Worm (Caenorhabditis elegans) whole organism, L1 larva: Measurements from ENCODE around the gene ints-2.

ENCODE experiments used
- C04F5.9 ChIP-seq: sonication (generic microtip); optimal IDR thresholded peaks from 2 replicates; lab custom pipeline; 2016; ENCODE audit warnings: missing genetic modification characterization, missing compliant biosample characterization
- C16A3.4 ChIP-seq: fragments of 150-350 bp; optimal IDR thresholded peaks from 2 replicates; lab custom pipeline; 2014; ENCODE audit warnings: missing biosample characterization, missing genetic modification characterization
- C34B4.2 ChIP-seq: sonication (generic microtip); optimal IDR thresholded peaks from 2 replicates; lab custom pipeline; 2017; ENCODE audit warnings: mild to moderate bottlenecking, missing genetic modification characterization, missing compliant biosample characterization
- Y116A8C.19 ChIP-seq: sonication (generic microtip); optimal IDR thresholded peaks from 2 replicates; lab custom pipeline; 2016; ENCODE audit warnings: missing compliant biosample characterization, missing genetic modification characterization, borderline replicate concordance
- aha-1 ChIP-seq: fragments of 150-350 bp; optimal IDR thresholded peaks from 2 replicates; lab custom pipeline; 2014; ENCODE audit warnings: missing biosample characterization, missing genetic modification characterization
- blmp-1 ChIP-seq: fragments of 150-350 bp; optimal IDR thresholded peaks from 2 replicates; lab custom pipeline; 2014; ENCODE audit warnings: missing biosample characterization, missing genetic modification characterization
- ceh-8 ChIP-seq: fragments of 200-800 bp; sonication (Bioruptor generic); optimal IDR thresholded peaks from 2 replicates; lab custom pipeline; 2018; ENCODE audit warnings: mild to moderate bottlenecking, missing genetic modification characterization, moderate library complexity, missing compliant biosample characterization
- ceh-90 ChIP-seq: sonication (generic microtip); optimal IDR thresholded peaks from 2 replicates; lab custom pipeline; 2016; ENCODE audit warnings: missing genetic modification characterization, missing compliant biosample characterization
- dsc-1 ChIP-seq: sonication (generic microtip); optimal IDR thresholded peaks from 2 replicates; lab custom pipeline; 2016; ENCODE audit warnings: mild to moderate bottlenecking, missing genetic modification characterization, missing compliant biosample characterization
- efl-1 ChIP-seq, 4 experiments: fragments of 150-350 bp; optimal IDR thresholded peaks in 3 of 4; peaks in 1 of 4; 1 replicate in 1 of 4; 2 replicates in 3 of 4; lab custom pipeline; 2014; ENCODE audit warnings: missing biosample characterization in 2 of 4, missing genetic modification characterization in 2 of 4, missing genetic modification reagents in 2 of 4
- efl-3 ChIP-seq: fragments of 200-800 bp; sonication (Bioruptor generic); optimal IDR thresholded peaks from 2 replicates; lab custom pipeline; 2018; ENCODE audit warnings: mild to moderate bottlenecking, missing genetic modification characterization, missing compliant biosample characterization
- egl-13 ChIP-seq: sonication (generic microtip); optimal IDR thresholded peaks from 2 replicates; lab custom pipeline; 2016; ENCODE audit warnings: missing genotype, missing genetic modification reagents, missing genetic modification characterization, missing compliant biosample characterization
- elt-2 ChIP-seq: sonication (generic microtip); optimal IDR thresholded peaks from 2 replicates; lab custom pipeline; 2016; ENCODE audit warnings: missing genetic modification characterization, mild to moderate bottlenecking, inconsistent platforms, missing compliant biosample characterization, missing genetic modification reagents
- elt-3 ChIP-seq, 6 experiments: fragments of 150-350 bp in 1 of 6; sonication (generic microtip); optimal IDR thresholded peaks; 2 replicates each; lab custom pipeline; 2017 to 2018; ENCODE audit warnings: missing biosample characterization in 6 of 6, missing genetic modification characterization in 6 of 6, inconsistent platforms in 1 of 6
- fkh-10 ChIP-seq: sonication (generic microtip); optimal IDR thresholded peaks from 2 replicates; lab custom pipeline; 2017; ENCODE audit warnings: missing biosample characterization, missing genetic modification reagents, missing genetic modification characterization
- fkh-8 ChIP-seq: sonication (generic microtip); optimal IDR thresholded peaks from 2 replicates; lab custom pipeline; 2016; ENCODE audit warnings: mild to moderate bottlenecking, missing genetic modification characterization, missing compliant biosample characterization
- grh-1 ChIP-seq: fragments of 200-800 bp; sonication (Bioruptor generic); IDR thresholded peaks from 2 replicates; pipeline ENCODE4 v1.3.6; 2022; ENCODE audit warnings: missing genetic modification reagents, missing genetic modification characterization, missing compliant biosample characterization
- hlh-17 ChIP-seq: fragments of 200-800 bp; sonication (Bioruptor generic); optimal IDR thresholded peaks from 2 replicates; lab custom pipeline; 2018; ENCODE audit warnings: missing genetic modification characterization, mild to moderate bottlenecking, missing compliant biosample characterization, moderate library complexity, borderline replicate concordance
- irx-1 ChIP-seq: sonication (generic microtip); optimal IDR thresholded peaks from 2 replicates; lab custom pipeline; 2016; ENCODE audit warnings: missing genetic modification characterization, missing compliant biosample characterization
- lin-14 ChIP-seq: fragments of 200-800 bp; sonication (Bioruptor generic); optimal IDR thresholded peaks from 2 replicates; lab custom pipeline; 2018; ENCODE audit warnings: mild to moderate bottlenecking, missing genetic modification characterization, moderate library complexity, missing compliant biosample characterization
- lin-15B ChIP-seq: fragments of 150-350 bp; sonication (generic microtip); optimal IDR thresholded peaks from 3 replicates; lab custom pipeline; 2014; ENCODE audit warnings: missing biosample characterization, missing genetic modification characterization
- lin-35 ChIP-seq, 2 experiments: fragments of 150-350 bp; optimal IDR thresholded peaks; 2 replicates each; lab custom pipeline; 2014; ENCODE audit warnings: missing biosample characterization in 2 of 2, missing genetic modification characterization in 2 of 2, missing genetic modification reagents in 2 of 2
- lir-3 ChIP-seq: sonication (generic microtip); optimal IDR thresholded peaks from 2 replicates; lab custom pipeline; 2016; ENCODE audit warnings: mild to moderate bottlenecking, missing genetic modification characterization, moderate library complexity, missing compliant biosample characterization; ENCODE audit not compliant: poor library complexity
- lsy-2 ChIP-seq, 2 experiments: fragments of 150-350 bp; optimal IDR thresholded peaks; 2 replicates each; lab custom pipeline; 2014; ENCODE audit warnings: missing biosample characterization in 2 of 2, missing genetic modification characterization in 2 of 2
- mab-9 ChIP-seq: fragments of 200-800 bp; sonication (Bioruptor generic); IDR thresholded peaks from 2 replicates; pipeline ENCODE4 v1.3.6; 2022; ENCODE audit warnings: missing genetic modification reagents, missing genetic modification characterization, missing compliant biosample characterization
- mef-2 ChIP-seq: fragments of 150-350 bp; optimal IDR thresholded peaks from 2 replicates; lab custom pipeline; 2014; ENCODE audit warnings: missing biosample characterization, missing genetic modification characterization
- nhr-11 ChIP-seq: fragments of 150-350 bp; optimal IDR thresholded peaks from 2 replicates; lab custom pipeline; 2014; ENCODE audit warnings: missing biosample characterization, missing genetic modification characterization
- nhr-20 ChIP-seq: sonication (generic microtip); optimal IDR thresholded peaks from 2 replicates; lab custom pipeline; 2016; ENCODE audit warnings: mild to moderate bottlenecking, missing genetic modification characterization, missing compliant biosample characterization
- nhr-28 ChIP-seq: fragments of 150-350 bp; optimal IDR thresholded peaks from 2 replicates; lab custom pipeline; 2014; ENCODE audit warnings: missing biosample characterization, missing genetic modification characterization
- nhr-47 ChIP-seq: sonication (generic microtip); optimal IDR thresholded peaks from 2 replicates; lab custom pipeline; 2016; ENCODE audit warnings: mild to moderate bottlenecking, missing genetic modification characterization, moderate library complexity, missing compliant biosample characterization
- nhr-71 ChIP-seq: sonication (generic microtip); optimal IDR thresholded peaks from 2 replicates; lab custom pipeline; 2016; ENCODE audit warnings: mild to moderate bottlenecking, missing genetic modification characterization, moderate library complexity, missing compliant biosample characterization
- nhr-84 ChIP-seq: sonication (generic microtip); optimal IDR thresholded peaks from 2 replicates; lab custom pipeline; 2017; ENCODE audit warnings: missing biosample characterization, missing genetic modification characterization
- nhr-85 ChIP-seq: sonication (generic microtip); peaks from one replicate; lab custom pipeline; 2016; ENCODE audit warnings: missing genetic modification characterization, inconsistent platforms, missing compliant biosample characterization
- nhr-90 ChIP-seq: sonication (generic microtip); optimal IDR thresholded peaks from 2 replicates; lab custom pipeline; 2016; ENCODE audit warnings: mild to moderate bottlenecking, missing genetic modification characterization, missing compliant biosample characterization; ENCODE audit not compliant: poor library complexity
- pax-3 ChIP-seq: fragments of 200-800 bp; sonication (Bioruptor generic); optimal IDR thresholded peaks from 2 replicates; lab custom pipeline; 2018; ENCODE audit warnings: mild to moderate bottlenecking, missing genetic modification characterization, moderate library complexity, missing compliant biosample characterization
- pqm-1 ChIP-seq: sonication (generic microtip); optimal IDR thresholded peaks from 3 replicates; lab custom pipeline; 2017; ENCODE audit warnings: missing biosample characterization, missing genetic modification characterization
- rnt-1 ChIP-seq: sonication (generic microtip); optimal IDR thresholded peaks from 2 replicates; lab custom pipeline; 2016; ENCODE audit warnings: mild to moderate bottlenecking, missing genetic modification characterization, moderate library complexity, missing compliant biosample characterization
- skn-1 ChIP-seq: fragments of 150-350 bp; optimal IDR thresholded peaks from 2 replicates; lab custom pipeline; 2014; ENCODE audit warnings: missing biosample characterization, missing genetic modification characterization
- snpc-4 ChIP-seq: fragments of 150-350 bp; optimal IDR thresholded peaks from 2 replicates; lab custom pipeline; 2014; ENCODE audit warnings: missing biosample characterization, missing genetic modification characterization
- snu-23 ChIP-seq: sonication (generic microtip); optimal IDR thresholded peaks from 2 replicates; lab custom pipeline; 2016; ENCODE audit warnings: missing genetic modification characterization, missing compliant biosample characterization
- sox-4 ChIP-seq: sonication (generic microtip); optimal IDR thresholded peaks from 2 replicates; lab custom pipeline; 2016; ENCODE audit warnings: missing genetic modification characterization, missing compliant biosample characterization
- unc-30 ChIP-seq: sonication (generic microtip); optimal IDR thresholded peaks from 2 replicates; lab custom pipeline; 2017; ENCODE audit warnings: missing biosample characterization, missing genetic modification characterization
- unc-86 ChIP-seq: sonication (generic microtip); optimal IDR thresholded peaks from 2 replicates; lab custom pipeline; 2016; ENCODE audit warnings: missing genetic modification characterization, missing compliant biosample characterization
- zag-1 ChIP-seq: fragments of 150-350 bp; optimal IDR thresholded peaks from 2 replicates; lab custom pipeline; 2014; ENCODE audit warnings: missing biosample characterization, missing genetic modification characterization
- ztf-4 ChIP-seq: fragments of 150-350 bp; optimal IDR thresholded peaks from 2 replicates; lab custom pipeline; 2014; ENCODE audit warnings: missing biosample characterization, missing genetic modification characterization

ints-2 gene

DNA sequence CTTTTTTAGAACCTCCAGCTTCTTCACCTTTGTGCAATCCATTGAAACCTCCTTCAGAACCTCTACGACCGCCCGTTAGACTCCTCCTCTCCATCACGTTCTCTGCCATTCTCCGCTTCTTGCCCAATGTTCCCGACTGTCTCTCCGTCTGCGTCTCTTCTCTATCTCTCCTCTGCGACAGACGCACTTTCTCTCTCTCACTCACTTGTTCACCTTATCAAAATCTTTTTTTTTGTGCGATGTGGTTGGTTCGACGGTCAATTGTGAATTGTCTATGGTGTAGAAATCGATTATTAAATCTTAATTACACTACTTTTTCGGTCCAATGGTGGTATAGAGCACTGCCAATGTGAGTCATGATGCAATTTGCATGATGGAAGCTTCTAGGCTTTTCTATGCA is 8.0 kb downstream of the ints-2 start, which contains the start of gene atfs-1 (continued):
- TF ChIP-seq blmp-1 (tag; lab: Kevin White, UChicago) (peak; percentile 99), fkh-10 (GFP tag; lab: Kevin White, UChicago) (no peak), pax-3 (no peak), elt-3 (tag; optimal IDR thresholded peaks at IDR 0.05; lab: Kevin White, UChicago) (peak in 1 of 6 experiments; percentile 36), lin-14 (GFP tag; lab: Kevin White, UChicago) (peak; percentile 90), nhr-90 (peak; percentile 73), skn-1 (tag; lab: Kevin White, UChicago) (peak; percentile 3), lir-3 (tag; lab: Kevin White, UChicago) (no peak), hlh-17 (GFP tag; lab: Kevin White, UChicago) (no peak), fkh-8 (tag; lab: Kevin White, UChicago) (peak; percentile 10), nhr-47 (peak; percentile 72), unc-86 (tag; lab: Kevin White, UChicago) (no peak), mef-2 (tag; lab: Kevin White, UChicago) (no peak)

DNA sequence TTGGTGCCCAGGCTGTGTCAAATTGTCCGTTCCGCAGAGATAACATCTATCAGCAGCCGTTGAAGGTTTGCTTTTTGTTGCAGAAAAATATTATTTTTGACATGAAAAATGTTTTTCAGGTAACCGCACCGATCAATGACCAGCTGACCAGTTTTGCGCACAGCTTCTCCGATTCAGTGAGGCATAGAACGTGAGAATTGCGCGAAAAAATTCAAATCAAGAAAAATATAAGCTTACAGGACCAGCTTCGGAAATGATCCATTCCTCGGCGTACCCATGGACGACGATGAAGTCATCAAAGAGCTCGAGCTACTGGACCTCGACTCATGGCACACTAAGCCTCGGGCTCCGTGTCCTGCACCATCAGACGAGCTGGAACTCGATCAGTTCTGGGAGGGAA is 9.0 kb downstream of the ints-2 start:
- TF ChIP-seq nhr-28 (no peak), mab-9 (0 out of 2 replicates have a peak, but pooled peaks have one; percentile 6), elt-3 (tag; optimal IDR thresholded peaks at IDR 0.05; lab: Kevin White, UChicago) (no peak), nhr-11 (tag; lab: Kevin White, UChicago) (no peak), sox-4 (no peak), efl-1 (optimal IDR thresholded peaks at IDR 0.05; lab: Kevin White, UChicago) (no peak), efl-1 (GFP tag; optimal IDR thresholded peaks at IDR 0.05 in 1 of 2; lab: Kevin White, UChicago) (peak in 1 of 2 experiments; percentile 90)

DNA sequence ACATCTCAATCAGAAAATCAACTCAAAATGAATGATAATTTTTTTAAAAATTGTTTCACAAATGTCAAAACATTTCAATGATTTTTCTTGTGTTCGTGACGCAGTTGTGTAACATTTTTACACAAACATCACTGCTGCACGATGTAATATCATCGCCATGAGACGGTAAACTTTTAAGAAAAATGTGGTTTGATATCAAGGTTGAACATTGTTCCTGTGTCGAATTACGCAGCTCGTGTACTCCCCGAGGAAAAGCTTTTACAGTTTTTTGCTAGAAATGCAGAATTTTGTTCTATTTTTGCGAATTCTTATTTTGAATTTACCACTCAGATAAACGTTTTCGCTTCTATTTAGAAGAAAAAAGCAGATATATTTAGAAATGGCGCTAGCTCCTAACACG is 12.2 kb downstream of the ints-2 start:
- no peak for TF ChIP-seq nhr-28
- peak; percentile 18 for TF ChIP-seq nhr-90
- TF ChIP-seq fkh-8 (tag; lab: Kevin White, UChicago), result no peak
- no peak for TF ChIP-seq nhr-11 (tag; lab: Kevin White, UChicago)
- TF ChIP-seq ceh-8 (GFP tag; lab: Kevin White, UChicago), result no peak
- TF ChIP-seq irx-1 (tag; lab: Kevin White, UChicago), result no peak
- peak; percentile 19 for TF ChIP-seq rnt-1
- TF ChIP-seq nhr-20 (tag; lab: Kevin White, UChicago), result peak; percentile 12
- TF ChIP-seq aha-1, result no peak
- TF ChIP-seq lsy-2 (tag; optimal IDR thresholded peaks at IDR 0.05; lab: Kevin White, UChicago), result no peak
- TF ChIP-seq unc-30, result no peak
- TF ChIP-seq ceh-90 (tag; lab: Kevin White, UChicago), result no peak
- no peak for TF ChIP-seq efl-1 (optimal IDR thresholded peaks at IDR 0.05; lab: Kevin White, UChicago)
- no peak for TF ChIP-seq efl-1 (GFP tag; optimal IDR thresholded peaks at IDR 0.05 in 1 of 2; lab: Kevin White, UChicago)
- TF ChIP-seq elt-3 (tag; optimal IDR thresholded peaks at IDR 0.05; lab: Kevin White, UChicago), result peak in 1 of 6 experiments; percentile 0
- no peak for TF ChIP-seq snpc-4 (tag; lab: Kevin White, UChicago)
- TF ChIP-seq nhr-71 (tag; lab: Kevin White, UChicago), result peak; percentile 47
- no peak for TF ChIP-seq efl-3 (GFP tag; lab: Kevin White, UChicago)
- TF ChIP-seq lin-14 (GFP tag; lab: Kevin White, UChicago), result peak; percentile 41
- TF ChIP-seq C34B4.2 (tag; lab: Kevin White, UChicago), result no peak
- no peak for TF ChIP-seq C04F5.9 (tag; lab: Kevin White, UChicago)
- TF ChIP-seq ztf-4 (tag; lab: Kevin White, UChicago), result peak; percentile 24
- no peak for TF ChIP-seq nhr-47
- TF ChIP-seq snu-23 (GFP tag; lab: Kevin White, UChicago), result peak; percentile 35
- no peak for TF ChIP-seq C16A3.4 (tag; lab: Kevin White, UChicago)

DNA sequence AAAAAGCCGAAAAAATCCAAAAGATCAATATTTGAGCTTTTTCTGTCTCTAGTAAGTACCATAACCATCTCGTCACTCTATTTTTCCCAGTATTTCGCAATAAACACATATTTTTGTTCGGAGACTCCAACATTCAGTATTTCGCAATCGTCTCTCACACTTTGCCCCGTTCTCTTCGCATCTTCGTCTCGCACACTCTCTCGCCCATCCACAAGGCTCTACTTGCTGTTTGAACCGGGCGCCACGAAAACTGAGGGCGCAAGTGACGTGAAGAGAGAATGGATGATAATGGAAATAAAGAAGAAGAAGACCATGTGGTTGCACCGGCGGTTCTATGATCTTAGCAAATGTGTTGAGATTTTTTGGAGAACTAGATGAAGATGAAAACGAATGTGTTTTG is 14.6 kb downstream of the ints-2 start:
- TF ChIP-seq egl-13 (tag; lab: Kevin White, UChicago), result peak; percentile 68
- no peak for TF ChIP-seq zag-1 (tag; lab: Kevin White, UChicago)
- TF ChIP-seq mab-9, result peak; percentile 59; the same call in 1 of the 2 replicates
- peak; percentile 81 for TF ChIP-seq dsc-1 (tag; lab: Kevin White, UChicago)
- TF ChIP-seq Y116A8C.19, result no peak
- TF ChIP-seq nhr-85 (tag; lab: Kevin White, UChicago), result peak; percentile 91
- TF ChIP-seq elt-2, result peak; percentile 69
- peak; percentile 90 for TF ChIP-seq ztf-4 (tag; lab: Kevin White, UChicago)
- peak; percentile 90 for TF ChIP-seq nhr-90
- TF ChIP-seq pqm-1 (tag; lab: Kevin White, UChicago), result no peak
- TF ChIP-seq lin-15B (tag; lab: Kevin White, UChicago), result peak; percentile 65
- peak; percentile 66 for TF ChIP-seq aha-1
- TF ChIP-seq nhr-84, result no peak
- TF ChIP-seq nhr-28, result peak; percentile 64
- no peak for TF ChIP-seq ceh-90 (tag; lab: Kevin White, UChicago)
- peak; percentile 30; the same call in 1 of the 2 replicates for TF ChIP-seq grh-1
- peak; percentile 74 to 87 for TF ChIP-seq lin-35 (GFP tag; optimal IDR thresholded peaks at IDR 0.05; lab: Kevin White, UChicago)
- TF ChIP-seq elt-3 (tag; optimal IDR thresholded peaks at IDR 0.05; lab: Kevin White, UChicago), result peak in 3 of 6 experiments; percentile 56 to 92 (median 67)
